ENCODE assay signal across 3 fruit fly cellular contexts in genomic region chr2L:18143176-18143575, dm6.
TF ChIP-seq lines count a peak whose summit lies in the region.

No protein-coding gene starts in this region.

- TF ChIP-seq CTCF in whole organism, embryonic (GFP tag; optimal IDR thresholded peaks at IDR 0.05; lab: Kevin White, UChicago): no peak

TF ChIP-seq in whole organism, adult, 20 proteins besides CTCF, POLR2A, EP300 and RAD21:
- TF ChIP-seq pad (GFP tag; optimal IDR thresholded peaks at IDR 0.05; lab: Kevin White, UChicago) (no peak), CG7045 (GFP tag; optimal IDR thresholded peaks at IDR 0.05; lab: Kevin White, UChicago) (no peak), cnc (optimal IDR thresholded peaks at IDR 0.05; lab: Kevin White, UChicago) (no peak), CG14711 (tag; optimal IDR thresholded peaks at IDR 0.05; lab: Kevin White, UChicago) (no peak), cic (GFP tag; optimal IDR thresholded peaks at IDR 0.05; lab: Kevin White, UChicago) (peak; percentile 15), toe (GFP tag; optimal IDR thresholded peaks at IDR 0.05; lab: Kevin White, UChicago) (no peak), ovo (GFP tag; optimal IDR thresholded peaks at IDR 0.05; lab: Kevin White, UChicago) (no peak), CG12768 (GFP tag; optimal IDR thresholded peaks at IDR 0.05; lab: Kevin White, UChicago) (no peak)

TF ChIP-seq in whole organism, embryonic, 481 proteins besides CTCF, POLR2A, EP300 and RAD21:
- TF ChIP-seq org-1 (GFP tag; optimal IDR thresholded peaks at IDR 0.05; lab: Kevin White, UChicago) (no peak), Med (GFP tag; lab: Kevin White, UChicago) (peak; percentile 41), CG2120 (GFP tag; optimal IDR thresholded peaks at IDR 0.05; lab: Kevin White, UChicago) (no peak), CG42726 (GFP tag; IDR thresholded peaks at IDR 0.05; lab: Robert Waterston, UW; ENCODE audit: partially characterized antibody) (0 out of 2 replicates have a peak, but pooled peaks have one; percentile 12), br (optimal IDR thresholded peaks at IDR 0.05; lab: Kevin White, UChicago) (no peak)

TF ChIP-seq in whole organism, prepupa, 60 proteins besides CTCF, POLR2A, EP300 and RAD21:
- TF ChIP-seq CG16779 (tag; optimal IDR thresholded peaks at IDR 0.05; lab: Kevin White, UChicago) (no peak), net (GFP tag; optimal IDR thresholded peaks at IDR 0.05; lab: Kevin White, UChicago) (no peak), CG32006 (GFP tag; optimal IDR thresholded peaks at IDR 0.05; lab: Kevin White, UChicago) (no peak), Gug (GFP tag; IDR thresholded peaks at IDR 0.05; lab: Robert Waterston, UW) (no peak), acj6 (GFP tag; optimal IDR thresholded peaks at IDR 0.05; lab: Kevin White, UChicago) (no peak), fd85E (GFP tag; optimal IDR thresholded peaks at IDR 0.05; lab: Kevin White, UChicago) (no peak), Hr38 (GFP tag; optimal IDR thresholded peaks at IDR 0.05; lab: Kevin White, UChicago) (no peak), svp (GFP tag; lab: Kevin White, UChicago) (peak; percentile 91), CG10669 (GFP tag; optimal IDR thresholded peaks at IDR 0.05; lab: Kevin White, UChicago) (no peak)
